Comparison of ENCODE assay signal across 5 fruit fly cellular contexts in the genomic region with DNA sequence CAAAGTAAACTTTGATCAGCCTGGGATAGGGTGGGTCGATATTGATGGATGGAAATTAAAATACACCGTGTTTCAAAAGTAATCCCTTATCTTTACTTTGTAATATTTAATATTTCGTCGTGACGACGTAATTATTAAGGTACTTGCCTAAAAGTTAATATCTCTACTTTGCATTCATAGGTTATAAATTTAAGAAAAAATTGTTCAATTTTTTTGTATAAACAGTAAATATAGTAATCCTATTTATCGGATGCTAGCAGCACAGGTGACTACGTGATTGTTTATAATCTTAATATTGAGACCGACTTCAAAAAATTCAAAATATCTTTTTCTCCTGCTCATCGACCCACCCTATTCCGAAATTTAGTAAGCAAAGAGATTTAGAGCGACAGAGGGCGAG.
TF ChIP-seq lines count a peak whose summit lies in the region.

No protein-coding gene starts in this region.

- no peak for TF ChIP-seq CTCF in whole organism, embryonic (GFP tag; optimal IDR thresholded peaks at IDR 0.05; lab: Kevin White, UChicago)

TF ChIP-seq in whole organism, adult, 20 proteins besides CTCF, POLR2A, EP300 and RAD21:
- TF ChIP-seq cic (GFP tag; optimal IDR thresholded peaks at IDR 0.05; lab: Kevin White, UChicago) (no peak), Clk (GFP tag; optimal IDR thresholded peaks at IDR 0.05; lab: Kevin White, UChicago) (no peak), tj (GFP tag; optimal IDR thresholded peaks at IDR 0.05; lab: Kevin White, UChicago) (no peak), CG7045 (GFP tag; optimal IDR thresholded peaks at IDR 0.05; lab: Kevin White, UChicago) (peak; percentile 6), kay (GFP tag; lab: Kevin White, UChicago; ENCODE audit: borderline replicate concordance) (no peak), cnc (optimal IDR thresholded peaks at IDR 0.05; lab: Kevin White, UChicago) (no peak), CG14711 (tag; optimal IDR thresholded peaks at IDR 0.05; lab: Kevin White, UChicago) (peak; percentile 38), CG11617 (GFP tag; optimal IDR thresholded peaks at IDR 0.05; lab: Kevin White, UChicago) (peak; percentile 65), Crg-1 (GFP tag; optimal IDR thresholded peaks at IDR 0.05; lab: Kevin White, UChicago) (no peak), CG12768 (GFP tag; optimal IDR thresholded peaks at IDR 0.05; lab: Kevin White, UChicago) (peak; percentile 7), CG7101 (tag; optimal IDR thresholded peaks at IDR 0.05; lab: Kevin White, UChicago) (peak; percentile 37), pad (GFP tag; optimal IDR thresholded peaks at IDR 0.05; lab: Kevin White, UChicago) (no peak), bab1 (GFP tag; optimal IDR thresholded peaks at IDR 0.05; lab: Kevin White, UChicago) (peak; percentile 52), CG33017 (tag; optimal IDR thresholded peaks at IDR 0.05; lab: Kevin White, UChicago) (peak; percentile 8), Mnt (GFP tag; optimal IDR thresholded peaks at IDR 0.05; lab: Kevin White, UChicago) (no peak), CG1620 (GFP tag; optimal IDR thresholded peaks at IDR 0.05; lab: Kevin White, UChicago) (no peak)

TF ChIP-seq in whole organism, embryonic, 481 proteins besides CTCF, POLR2A, EP300 and RAD21:
- TF ChIP-seq CG14710 (tag; optimal IDR thresholded peaks at IDR 0.05; lab: Kevin White, UChicago) (no peak), gcm2 (GFP tag; optimal IDR thresholded peaks at IDR 0.05; lab: Kevin White, UChicago) (no peak), vvl (GFP tag; IDR thresholded peaks at IDR 0.05; lab: Robert Waterston, UW) (0 out of 2 replicates have a peak, but pooled peaks have one; percentile 16), CG17829 (tag; optimal IDR thresholded peaks at IDR 0.05; lab: Kevin White, UChicago) (no peak), nom (GFP tag; optimal IDR thresholded peaks at IDR 0.05; lab: Kevin White, UChicago) (peak; percentile 54), Med (GFP tag; lab: Kevin White, UChicago) (peak; percentile 78), CG10267 (tag; optimal IDR thresholded peaks at IDR 0.05; lab: Kevin White, UChicago) (no peak), CG2120 (GFP tag; optimal IDR thresholded peaks at IDR 0.05; lab: Kevin White, UChicago) (peak; percentile 12), twi (tag; optimal IDR thresholded peaks at IDR 0.05; lab: Kevin White, UChicago) (no peak), CG18764 (GFP tag; optimal IDR thresholded peaks at IDR 0.05; lab: Kevin White, UChicago) (no peak)
TF ChIP-seq in whole organism, embryonic: peak in this region for 4.

TF ChIP-seq in whole organism, prepupa, 60 proteins besides CTCF, POLR2A, EP300 and RAD21 (continues in another document):
- TF ChIP-seq CG7368 (GFP tag; optimal IDR thresholded peaks at IDR 0.05; lab: Kevin White, UChicago) (peak; percentile 24), Eip93F (GFP tag; optimal IDR thresholded peaks at IDR 0.05; lab: Kevin White, UChicago) (no peak), Met (GFP tag; optimal IDR thresholded peaks at IDR 0.05; lab: Kevin White, UChicago) (no peak), Ets21C (GFP tag; optimal IDR thresholded peaks at IDR 0.05; lab: Kevin White, UChicago) (no peak), CG6276 (GFP tag; optimal IDR thresholded peaks at IDR 0.05; lab: Kevin White, UChicago) (no peak), CG6854 (GFP tag; optimal IDR thresholded peaks at IDR 0.05; lab: Kevin White, UChicago) (no peak), CG9139 (GFP tag; optimal IDR thresholded peaks at IDR 0.05; lab: Kevin White, UChicago) (no peak), achi (GFP tag; optimal IDR thresholded peaks at IDR 0.05; lab: Kevin White, UChicago) (no peak), Hr39 (GFP tag; optimal IDR thresholded peaks at IDR 0.05; lab: Kevin White, UChicago) (peak; percentile 22), CG11294 (GFP tag; IDR thresholded peaks at IDR 0.05; lab: Robert Waterston, UW) (no peak), vri (GFP tag; optimal IDR thresholded peaks at IDR 0.05; lab: Kevin White, UChicago) (no peak), Sox14 (GFP tag; optimal IDR thresholded peaks at IDR 0.05; lab: Kevin White, UChicago) (no peak), net (GFP tag; optimal IDR thresholded peaks at IDR 0.05; lab: Kevin White, UChicago) (no peak), cyc (GFP tag; optimal IDR thresholded peaks at IDR 0.05; lab: Kevin White, UChicago) (peak; percentile 36), CG8632 (GFP tag; optimal IDR thresholded peaks at IDR 0.05; lab: Kevin White, UChicago) (no peak), ss (GFP tag; optimal IDR thresholded peaks at IDR 0.05; lab: Kevin White, UChicago) (no peak), Eip78C (GFP tag; lab: Kevin White, UChicago) (no peak), Sox15 (GFP tag; optimal IDR thresholded peaks at IDR 0.05; lab: Kevin White, UChicago) (no peak), CG1621 (tag; optimal IDR thresholded peaks at IDR 0.05; lab: Kevin White, UChicago) (no peak), Lpt (GFP tag; optimal IDR thresholded peaks at IDR 0.05; lab: Kevin White, UChicago) (no peak), CG8119 (GFP tag; IDR thresholded peaks at IDR 0.05; lab: Robert Waterston, UW) (peak; percentile 53; the same call in 1 of the 3 replicates), OdsH (GFP tag; optimal IDR thresholded peaks at IDR 0.05; lab: Kevin White, UChicago) (no peak)

TF ChIP-seq in whole organism, pupa, 21 proteins besides CTCF, POLR2A, EP300 and RAD21:
- TF ChIP-seq Snoo (tag; optimal IDR thresholded peaks at IDR 0.05; lab: Kevin White, UChicago), result peak; percentile 55
- no peak for TF ChIP-seq rn (GFP tag; IDR thresholded peaks at IDR 0.05; lab: Robert Waterston, UW)
- no peak for TF ChIP-seq CG15710 (tag; optimal IDR thresholded peaks at IDR 0.05; lab: Kevin White, UChicago)
- TF ChIP-seq CG14655 (GFP tag; optimal IDR thresholded peaks at IDR 0.05; lab: Kevin White, UChicago), result no peak
- no peak for TF ChIP-seq fd96Ca (GFP tag; IDR thresholded peaks at IDR 0.05; lab: Robert Waterston, UW)
- TF ChIP-seq D1 (tag; optimal IDR thresholded peaks at IDR 0.05; lab: Kevin White, UChicago), result no peak
- TF ChIP-seq CG13204 (GFP tag; optimal IDR thresholded peaks at IDR 0.05; lab: Kevin White, UChicago), result no peak
- peak; percentile 43 for TF ChIP-seq CG34367 (tag; optimal IDR thresholded peaks at IDR 0.05; lab: Kevin White, UChicago)
- no peak for TF ChIP-seq EcR (GFP tag; optimal IDR thresholded peaks at IDR 0.05; lab: Kevin White, UChicago)
- no peak for TF ChIP-seq CG12605 (GFP tag; IDR thresholded peaks at IDR 0.05; lab: Robert Waterston, UW)
- no peak for TF ChIP-seq Ets98B (GFP tag; IDR thresholded peaks at IDR 0.05; lab: Robert Waterston, UW)
- no peak for TF ChIP-seq CG8301 (tag; optimal IDR thresholded peaks at IDR 0.05; lab: Kevin White, UChicago)
- TF ChIP-seq Pif1B (GFP tag; optimal IDR thresholded peaks at IDR 0.05; lab: Kevin White, UChicago), result no peak
- no peak for TF ChIP-seq Pif1A (GFP tag; optimal IDR thresholded peaks at IDR 0.05; lab: Kevin White, UChicago)
- peak; percentile 73 for TF ChIP-seq CG8159 (tag; optimal IDR thresholded peaks at IDR 0.05; lab: Kevin White, UChicago)
- no peak for TF ChIP-seq CG10348 (GFP tag; IDR thresholded peaks at IDR 0.05; lab: Robert Waterston, UW)
- no peak for TF ChIP-seq CG4496 (GFP tag; IDR thresholded peaks at IDR 0.05; lab: Robert Waterston, UW)
- no peak for TF ChIP-seq CG32121 (GFP tag; IDR thresholded peaks at IDR 0.05; lab: Robert Waterston, UW)
- no peak for TF ChIP-seq gl (tag; optimal IDR thresholded peaks at IDR 0.05; lab: Kevin White, UChicago)
- peak; percentile 53 for TF ChIP-seq CG17806 (tag; optimal IDR thresholded peaks at IDR 0.05; lab: Kevin White, UChicago)
- no peak for TF ChIP-seq CG9948 (tag; optimal IDR thresholded peaks at IDR 0.05; lab: Kevin White, UChicago)

TF ChIP-seq in whole organism, wandering third instar larva, 38 proteins besides CTCF, POLR2A, EP300 and RAD21:
- TF ChIP-seq CG32264 (GFP tag; optimal IDR thresholded peaks at IDR 0.05; lab: Kevin White, UChicago) (no peak), Hr83 (GFP tag; optimal IDR thresholded peaks at IDR 0.05; lab: Kevin White, UChicago; ENCODE audit: poor library complexity, severe bottlenecking) (no peak), foxo (GFP tag; optimal IDR thresholded peaks at IDR 0.05; lab: Kevin White, UChicago) (peak in 1 of 2 experiments; percentile 39), OdsH (GFP tag; optimal IDR thresholded peaks at IDR 0.05; lab: Kevin White, UChicago) (peak; percentile 7), CrebA (GFP tag; optimal IDR thresholded peaks at IDR 0.05; lab: Kevin White, UChicago; ENCODE audit: borderline replicate concordance) (no peak), CG9705 (GFP tag; optimal IDR thresholded peaks at IDR 0.05; lab: Kevin White, UChicago) (peak; percentile 7), Hnf4 (GFP tag; optimal IDR thresholded peaks at IDR 0.05; lab: Kevin White, UChicago) (no peak), Vsx2 (GFP tag; optimal IDR thresholded peaks at IDR 0.05; lab: Kevin White, UChicago; ENCODE audit: partially characterized antibody) (no peak), tai (GFP tag; optimal IDR thresholded peaks at IDR 0.05; lab: Kevin White, UChicago) (no peak), Dif (GFP tag; optimal IDR thresholded peaks at IDR 0.05; lab: Kevin White, UChicago; ENCODE audit: partially characterized antibody) (no peak), fru (GFP tag; optimal IDR thresholded peaks at IDR 0.05; lab: Kevin White, UChicago) (no peak), rgr (GFP tag; optimal IDR thresholded peaks at IDR 0.05; lab: Kevin White, UChicago) (no peak), Sp1 (GFP tag; optimal IDR thresholded peaks at IDR 0.05; lab: Kevin White, UChicago) (no peak), woc (GFP tag; optimal IDR thresholded peaks at IDR 0.05; lab: Kevin White, UChicago) (no peak), sv (GFP tag; optimal IDR thresholded peaks at IDR 0.05; lab: Kevin White, UChicago) (no peak), dl (GFP tag; optimal IDR thresholded peaks at IDR 0.05; lab: Kevin White, UChicago; ENCODE audit: insufficient read depth in 1 of 2, partially characterized antibody in 2 of 2) (no peak)
